Worm (Caenorhabditis elegans) whole organism, L4 larva: Measurements from ENCODE around the gene fbxb-104.
A peak's percentile ranks its signal among the peaks of the same experiment; 100 is the strongest.

ENCODE experiments used
- D1046.2 ChIP-seq: fragments of 200-800 bp; sonication (Bioruptor generic); IDR thresholded peaks from 2 replicates; pipeline ENCODE4 v1.3.6; 2022; ENCODE audit warnings: missing genetic modification characterization, missing compliant biosample characterization
- F10B5.3 ChIP-seq: sonication (generic microtip); optimal IDR thresholded peaks from 2 replicates; lab custom pipeline; 2016; ENCODE audit warnings: mild to moderate bottlenecking, missing genetic modification characterization, missing compliant biosample characterization
- F26F4.8 ChIP-seq: fragments of 200-800 bp; sonication (Bioruptor generic); conservative IDR thresholded peaks from 2 replicates; pipeline ENCODE4 v1.3.6; 2022; ENCODE audit warnings: missing genetic modification characterization, missing compliant biosample characterization
- F44E2.7 ChIP-seq: fragments of 200-800 bp; sonication (Bioruptor generic); IDR thresholded peaks from 2 replicates; pipeline ENCODE4 v2.1.2; 2022; ENCODE audit warnings: missing genetic modification characterization, missing compliant biosample characterization
- F49E8.2 ChIP-seq: sonication (generic microtip); optimal IDR thresholded peaks from 2 replicates; lab custom pipeline; 2016; ENCODE audit warnings: missing compliant biosample characterization, mild to moderate bottlenecking, missing genetic modification characterization, borderline replicate concordance
- T26A8.4 ChIP-seq: fragments of 200-800 bp; sonication (Bioruptor generic); IDR thresholded peaks from 2 replicates; pipeline ENCODE4 v1.3.6; 2022; ENCODE audit warnings: missing genetic modification characterization, missing compliant biosample characterization
- Y5F2A.4 ChIP-seq: fragments of 200-800 bp; sonication (Bioruptor generic); optimal IDR thresholded peaks from 2 replicates; lab custom pipeline; 2018; ENCODE audit warnings: mild to moderate bottlenecking, missing genetic modification characterization, missing compliant biosample characterization
- ZK546.5 ChIP-seq, 2 experiments: sonication (generic microtip); optimal IDR thresholded peaks; 2 replicates each; lab custom pipeline; 2017; ENCODE audit warnings: missing biosample characterization in 2 of 2, missing genetic modification characterization in 2 of 2
- arid-1 ChIP-seq: fragments of 200-800 bp; sonication (Bioruptor generic); conservative IDR thresholded peaks from 2 replicates; pipeline ENCODE4 v1.3.6; 2022; ENCODE audit warnings: missing genetic modification reagents, missing genetic modification characterization, missing compliant biosample characterization
- ceh-28 ChIP-seq: fragments of 150-350 bp; optimal IDR thresholded peaks from 2 replicates; lab custom pipeline; 2014; ENCODE audit warnings: missing biosample characterization, missing genetic modification reagents, missing genetic modification characterization
- ceh-32 ChIP-seq: sonication (generic microtip); optimal IDR thresholded peaks from 2 replicates; lab custom pipeline; 2016; ENCODE audit warnings: mild to moderate bottlenecking, missing genetic modification characterization, missing compliant biosample characterization; ENCODE audit not compliant: poor library complexity
- ceh-44 ChIP-seq: fragments of 200-800 bp; sonication (Bioruptor generic); IDR thresholded peaks from 2 replicates; pipeline ENCODE4 v1.3.6; 2022; ENCODE audit warnings: missing genetic modification reagents, missing genetic modification characterization, missing compliant biosample characterization
- cey-2 ChIP-seq: sonication (generic microtip); optimal IDR thresholded peaks from 3 replicates; lab custom pipeline; 2017; ENCODE audit warnings: missing genetic modification characterization, mild to moderate bottlenecking, missing compliant biosample characterization, antibody characterized with exemption, borderline replicate concordance; ENCODE audit not compliant: insufficient read depth
- daf-12 ChIP-seq: fragments of 150-350 bp; optimal IDR thresholded peaks from 2 replicates; lab custom pipeline; 2014; ENCODE audit warnings: missing biosample characterization, missing genetic modification reagents, missing genetic modification characterization
- hlh-30 ChIP-seq: sonication (generic microtip); optimal IDR thresholded peaks from 2 replicates; lab custom pipeline; 2017; ENCODE audit warnings: antibody characterized with exemption, mild to moderate bottlenecking, missing genetic modification characterization, missing compliant biosample characterization; ENCODE audit not compliant: insufficient read depth
- hmg-1.1 ChIP-seq: fragments of 200-800 bp; sonication (Bioruptor generic); IDR thresholded peaks from 2 replicates; pipeline ENCODE4 v1.3.6; 2022; ENCODE audit warnings: missing genetic modification reagents, missing genetic modification characterization, missing compliant biosample characterization
- jun-1 ChIP-seq: fragments of 150-350 bp; optimal IDR thresholded peaks from 2 replicates; lab custom pipeline; 2014; ENCODE audit warnings: missing biosample characterization, missing genetic modification reagents, missing genetic modification characterization
- lim-7 ChIP-seq: fragments of 200-800 bp; sonication (Bioruptor generic); IDR thresholded peaks from 2 replicates; pipeline ENCODE4 v1.3.6; 2022; ENCODE audit warnings: missing genetic modification characterization, missing compliant biosample characterization
- lin-13 ChIP-seq: fragments of 150-350 bp; optimal IDR thresholded peaks from 2 replicates; lab custom pipeline; 2014; ENCODE audit warnings: missing biosample characterization, missing genetic modification reagents, missing genetic modification characterization
- lin-15B ChIP-seq: fragments of 150-350 bp; sonication (generic microtip); optimal IDR thresholded peaks from 3 replicates; lab custom pipeline; 2014; ENCODE audit warnings: missing biosample characterization, missing genetic modification characterization
- lin-38 ChIP-seq: fragments of 200-800 bp; sonication (Bioruptor generic); IDR thresholded peaks from 2 replicates; pipeline ENCODE4 v1.3.6; 2022; ENCODE audit warnings: missing genetic modification reagents, missing genetic modification characterization, missing compliant biosample characterization
- lir-3 ChIP-seq: sonication (generic microtip); optimal IDR thresholded peaks from 2 replicates; lab custom pipeline; 2016; ENCODE audit warnings: mild to moderate bottlenecking, missing genetic modification characterization, missing compliant biosample characterization
- madf-5 ChIP-seq, 2 experiments: fragments of 200-800 bp; sonication (Bioruptor generic); IDR thresholded peaks; 2 replicates each; pipeline ENCODE4 v1.3.6; 2022; ENCODE audit warnings: missing compliant biosample characterization in 2 of 2, missing genetic modification characterization in 2 of 2
- mdt-29 ChIP-seq: fragments of 200-800 bp; sonication (Bioruptor generic); IDR thresholded peaks from 2 replicates; pipeline ENCODE4 v1.3.6; 2022; ENCODE audit warnings: missing genetic modification reagents, missing genetic modification characterization, missing compliant biosample characterization
- nhr-10 ChIP-seq: fragments of 150-350 bp; optimal IDR thresholded peaks from 2 replicates; lab custom pipeline; 2014; ENCODE audit warnings: missing biosample characterization, missing genetic modification characterization
- nhr-28 ChIP-seq: fragments of 150-350 bp; optimal IDR thresholded peaks from 2 replicates; lab custom pipeline; 2014; ENCODE audit warnings: missing biosample characterization, missing genetic modification characterization
- nhr-6 ChIP-seq: fragments of 150-350 bp; optimal IDR thresholded peaks from 2 replicates; lab custom pipeline; 2014; ENCODE audit warnings: missing biosample characterization, missing genetic modification characterization
- pha-4 ChIP-seq, 2 experiments: fragments of 150-350 bp in 1 of 2; fragments of 200-800 bp in 1 of 2; sonication (Bioruptor generic) in 1 of 2; IDR thresholded peaks in 1 of 2; optimal IDR thresholded peaks in 1 of 2; 2 replicates each; pipeline versions ENCODE4 v1.3.6 to Lab custom; 2014 to 2022; ENCODE audit warnings: missing genetic modification characterization in 2 of 2, missing genetic modification reagents in 2 of 2, missing biosample characterization in 1 of 2, missing compliant biosample characterization in 1 of 2
- pqm-1 ChIP-seq: sonication (generic microtip); optimal IDR thresholded peaks from 2 replicates; lab custom pipeline; 2017; ENCODE audit warnings: missing biosample characterization, missing genetic modification characterization
- skn-1 ChIP-seq: fragments of 150-350 bp; optimal IDR thresholded peaks from 2 replicates; lab custom pipeline; 2014; ENCODE audit warnings: missing biosample characterization, missing genetic modification characterization
- snpc-4 ChIP-seq: fragments of 150-350 bp; optimal IDR thresholded peaks from 2 replicates; lab custom pipeline; 2014; ENCODE audit warnings: missing biosample characterization, missing genetic modification characterization
- spr-3 ChIP-seq: fragments of 200-800 bp; sonication (Bioruptor generic); optimal IDR thresholded peaks from 2 replicates; lab custom pipeline; 2018; ENCODE audit warnings: mild to moderate bottlenecking, missing genetic modification characterization, missing compliant biosample characterization
- tag-97 ChIP-seq: fragments of 200-800 bp; sonication (Bioruptor generic); IDR thresholded peaks from 2 replicates; pipeline ENCODE4 v1.3.6; 2022; ENCODE audit warnings: missing genetic modification characterization, missing compliant biosample characterization
- tra-1 ChIP-seq: fragments of 200-800 bp; sonication (Bioruptor generic); IDR thresholded peaks from 2 replicates; pipeline ENCODE4 v1.3.6; 2022; ENCODE audit warnings: missing genetic modification reagents, missing genetic modification characterization, missing compliant biosample characterization
- vab-7 ChIP-seq: fragments of 200-800 bp; sonication (Bioruptor generic); IDR thresholded peaks from 2 replicates; pipeline ENCODE4 v1.3.6; 2022; ENCODE audit warnings: missing genetic modification reagents, missing genetic modification characterization, missing compliant biosample characterization
- zfp-2 ChIP-seq: sonication (generic microtip); optimal IDR thresholded peaks from 2 replicates; lab custom pipeline; 2016; ENCODE audit warnings: mild to moderate bottlenecking, missing genetic modification characterization, missing compliant biosample characterization
- zip-11 ChIP-seq: fragments of 200-800 bp; sonication (Bioruptor generic); IDR thresholded peaks from 2 replicates; pipeline ENCODE4 v1.3.6; 2022; ENCODE audit warnings: missing genetic modification characterization, missing compliant biosample characterization
- ztf-7 ChIP-seq: fragments of 150-350 bp; optimal IDR thresholded peaks from 2 replicates; lab custom pipeline; 2014; ENCODE audit warnings: missing biosample characterization, missing genetic modification characterization

The fbxb-104 gene

DNA sequence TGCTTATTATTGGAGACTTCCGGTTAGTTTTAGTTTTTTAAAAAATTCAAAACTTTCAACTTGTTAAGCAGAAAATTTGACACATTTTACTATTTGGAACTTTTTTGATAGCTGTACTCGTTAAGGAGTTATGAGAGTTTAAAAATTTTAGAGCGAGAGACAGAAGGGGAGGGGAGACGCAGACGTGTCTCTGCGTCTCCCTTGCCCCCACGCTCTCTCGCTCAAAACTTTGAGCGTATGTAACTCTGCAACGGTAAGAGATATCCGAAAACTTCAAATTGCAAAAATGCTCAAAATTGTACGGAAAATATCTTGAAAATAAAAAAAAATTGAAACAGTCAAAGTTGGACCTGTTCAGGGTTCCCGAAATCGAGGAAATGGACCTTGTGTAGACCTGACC lies 39.1 kb upstream of the fbxb-104 start:
- no peak for TF ChIP-seq F49E8.2
- no peak for TF ChIP-seq ceh-32 (tag; lab: Kevin White, UChicago)
- no peak for TF ChIP-seq daf-12
- no peak for TF ChIP-seq snpc-4 (tag; lab: Kevin White, UChicago)
- TF ChIP-seq nhr-6 (tag; lab: Kevin White, UChicago), result no peak
- TF ChIP-seq ceh-28, result no peak
- TF ChIP-seq zip-11 (GFP tag; lab: Robert Waterston, UW), result no peak
- TF ChIP-seq Y5F2A.4 (GFP tag; lab: Kevin White, UChicago), result no peak
- TF ChIP-seq F44E2.7, result no peak
- TF ChIP-seq mdt-29 (GFP tag; lab: Robert Waterston, UW), result no peak
- no peak for TF ChIP-seq pha-4 (GFP tag; IDR thresholded peaks at IDR 0.05; lab: Robert Waterston, UW)
- no peak for TF ChIP-seq pha-4 (tag; optimal IDR thresholded peaks at IDR 0.05; lab: Kevin White, UChicago)
- no peak for TF ChIP-seq skn-1 (tag; lab: Kevin White, UChicago)
- no peak for TF ChIP-seq nhr-10
- no peak for TF ChIP-seq F10B5.3
- TF ChIP-seq ceh-44 (GFP tag; lab: Robert Waterston, UW), result no peak
- no peak for TF ChIP-seq spr-3 (GFP tag; lab: Kevin White, UChicago)
- TF ChIP-seq lin-13 (GFP tag; lab: Kevin White, UChicago), result no peak
- no peak for TF ChIP-seq madf-5 (GFP tag; IDR thresholded peaks at IDR 0.05; lab: Robert Waterston, UW)

DNA sequence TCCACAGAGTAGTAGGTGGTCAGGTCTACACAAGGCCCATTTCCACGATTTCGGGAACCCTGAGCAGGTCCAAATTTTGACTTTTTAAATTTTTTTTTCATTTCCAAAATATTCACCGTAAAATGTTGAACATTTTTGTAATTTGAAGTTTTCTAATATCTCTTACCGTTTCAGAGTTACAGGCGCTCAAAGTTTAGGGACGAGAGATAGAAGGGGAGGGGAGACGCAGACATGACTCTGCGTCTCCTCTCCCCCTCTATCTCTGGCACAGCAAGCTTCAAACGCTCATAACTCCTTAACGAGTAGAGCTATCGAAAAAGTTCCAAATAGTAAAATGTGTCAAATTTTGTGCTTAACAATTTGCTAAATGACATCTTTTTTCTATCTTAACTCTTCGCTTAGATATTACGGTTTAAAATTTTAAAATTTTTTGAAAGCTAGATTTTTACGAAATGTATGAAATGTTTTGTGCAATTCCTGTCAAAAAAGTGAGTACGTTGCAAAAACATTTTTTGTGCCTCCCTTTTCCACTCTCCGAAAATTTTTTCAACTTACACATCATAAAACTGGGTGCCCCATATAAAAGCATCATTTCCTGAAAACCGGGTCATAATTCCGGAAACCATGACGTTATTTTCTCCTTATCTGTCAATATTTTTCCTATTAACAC lies 38.4 kb upstream of the fbxb-104 start, which contains the start of the genes Y49F6B.14 and clec-125:
TSS of gene Y49F6B.14 (minus strand) at position 101 of the 670 bp plus-strand sequence.
TSS of gene clec-125 (plus strand) at position 620 of the 670 bp plus-strand sequence.
- TF ChIP-seq arid-1 (GFP tag; lab: Robert Waterston, UW), result no peak
- no peak for TF ChIP-seq D1046.2
- no peak for TF ChIP-seq lim-7
- TF ChIP-seq, all 104 proteins: peak for 0

DNA sequence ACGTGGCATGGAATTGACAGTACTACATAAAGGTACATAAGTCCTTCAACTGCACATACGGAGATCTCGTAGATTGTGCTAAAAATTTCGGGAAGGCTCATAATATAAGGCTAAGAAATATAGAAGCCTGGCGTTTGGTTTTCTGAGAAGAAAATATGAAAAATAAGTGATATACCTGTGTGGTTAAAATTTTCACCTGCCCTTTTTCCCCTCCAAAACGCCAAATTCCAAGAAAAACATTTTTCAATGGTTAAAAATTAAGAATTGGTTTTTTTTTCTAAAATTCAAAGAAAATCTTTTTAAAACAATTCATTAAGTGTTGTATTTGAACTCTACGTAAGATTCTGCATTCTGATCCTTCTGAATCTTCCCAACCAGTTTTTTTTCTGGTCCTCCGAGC lies 37.6 kb upstream of the fbxb-104 start, which contains the start of gene srz-5:
TSS of gene srz-5 (minus strand) at position 101 of the 400 bp plus-strand sequence.
- TF ChIP-seq F26F4.8 (GFP tag; lab: Robert Waterston, UW), result no peak

DNA sequence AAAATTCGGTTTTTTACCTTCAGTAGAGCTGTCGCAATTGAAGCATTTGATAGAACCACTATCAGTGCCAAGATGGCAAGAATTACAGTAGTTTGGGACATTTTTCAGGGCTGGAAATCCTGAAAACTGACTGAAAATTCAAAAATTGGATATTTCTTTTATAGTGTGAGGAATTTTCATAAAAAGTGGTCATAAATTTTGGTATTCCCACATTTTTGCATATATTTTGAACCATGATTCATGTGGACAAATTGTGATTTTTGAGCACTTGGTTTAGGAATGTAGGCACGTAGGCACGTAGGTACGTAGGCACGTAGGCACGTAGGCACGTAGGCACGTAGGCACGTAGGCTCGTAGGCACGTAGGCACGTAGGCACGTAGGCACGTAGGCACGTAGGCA lies 35.2 kb upstream of the fbxb-104 start, which contains the start of gene Y49F6B.19:
TSS of gene Y49F6B.19 (minus strand) at position 101 of the 400 bp plus-strand sequence.
- TF ChIP-seq lin-13 (GFP tag; lab: Kevin White, UChicago) (no peak), zip-11 (GFP tag; lab: Robert Waterston, UW) (no peak), tra-1 (GFP tag; lab: Robert Waterston, UW) (0 out of 2 replicates have a peak, but pooled peaks have one; percentile 19)

DNA sequence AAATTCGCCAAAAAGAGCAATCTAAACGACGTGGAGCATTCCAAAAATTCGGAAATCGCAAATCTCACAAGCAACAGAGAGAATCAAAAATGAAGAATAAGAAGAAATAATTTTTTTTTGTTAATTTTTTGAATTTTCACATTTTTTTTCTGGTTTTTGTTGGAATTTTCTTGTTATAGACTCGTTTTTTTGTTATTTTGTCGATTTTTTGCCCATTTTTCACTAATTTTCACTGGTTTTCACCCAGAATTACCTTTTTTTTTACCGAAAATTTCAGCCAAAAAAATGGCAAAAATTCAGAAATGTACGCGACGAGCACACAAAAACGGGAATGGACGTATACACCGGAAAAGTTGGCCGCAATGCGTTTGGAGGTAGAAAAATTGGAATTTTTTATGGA lies 27.6 kb upstream of the fbxb-104 start, which contains the start of gene cyh-1:
TSS of gene cyh-1 (plus strand) at position 301 of the 400 bp plus-strand sequence.
- TF ChIP-seq lin-38 (0 out of 2 replicates have a peak, but pooled peaks have one; percentile 15), tag-97 (GFP tag; lab: Robert Waterston, UW) (no peak)

DNA sequence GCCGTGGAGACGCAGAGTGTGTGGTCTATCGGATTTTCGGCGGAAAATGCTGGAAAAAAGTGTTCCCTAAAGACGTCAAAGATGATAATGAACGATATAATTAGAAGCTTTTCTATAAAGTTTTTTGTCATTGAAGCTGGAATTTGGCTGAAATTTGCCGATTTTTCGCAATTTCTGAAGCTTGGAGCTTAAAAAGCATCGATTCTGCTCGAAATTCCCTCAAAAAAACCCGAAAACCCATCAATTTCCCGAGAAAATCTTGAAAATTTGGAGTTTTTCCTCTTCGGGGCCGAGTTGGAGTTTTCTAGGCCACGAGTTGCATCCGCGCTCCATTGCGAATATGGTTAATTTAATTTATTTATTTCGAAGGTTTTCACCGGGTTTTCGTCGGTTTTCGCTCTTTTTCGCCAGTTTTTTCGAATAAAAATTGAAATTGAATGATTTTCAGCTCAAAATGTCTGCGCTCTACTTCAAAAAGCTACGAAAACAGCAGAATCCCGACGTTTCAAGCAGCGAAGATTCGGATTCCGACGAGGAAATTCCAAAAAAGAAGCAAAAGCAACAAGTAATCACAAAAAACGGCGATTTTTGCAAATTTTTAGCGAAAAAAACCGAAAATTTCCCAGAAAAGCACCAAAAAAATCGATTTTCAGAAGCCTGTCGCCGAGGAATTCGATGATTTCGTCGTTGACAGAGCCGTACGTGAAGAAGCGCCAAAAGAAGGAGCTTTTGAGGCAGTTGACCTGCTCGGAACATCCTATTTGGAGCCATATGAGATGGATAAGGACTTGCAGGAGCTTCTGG lies 25.7 kb upstream of the fbxb-104 start, which contains the start of the genes col-71 and Y49F6B.2:
TSS of gene col-71 (minus strand) at position 51 of the 804 bp plus-strand sequence.
TSS of gene Y49F6B.2 (plus strand) at position 449 of the 804 bp plus-strand sequence.
- TF ChIP-seq hlh-30 (tag; lab: Kevin White, UChicago), result peak; percentile 22
- no peak for TF ChIP-seq zfp-2
- no peak for TF ChIP-seq jun-1 (tag; lab: Kevin White, UChicago)
- TF ChIP-seq ztf-7, result no peak
- TF ChIP-seq nhr-28, result peak; percentile 19
- TF ChIP-seq pqm-1 (tag; lab: Kevin White, UChicago), result no peak
- TF ChIP-seq cey-2 (tag; lab: Kevin White, UChicago), result no peak
- TF ChIP-seq F44E2.7, result no peak
- peak; percentile 98 for TF ChIP-seq lin-38
- TF ChIP-seq lin-15B (tag; lab: Kevin White, UChicago), result peak; percentile 40
- TF ChIP-seq hmg-1.1 (GFP tag; lab: Robert Waterston, UW), result 0 out of 2 replicates have a peak, but pooled peaks have one; percentile 36
- TF ChIP-seq ZK546.5 (tag; optimal IDR thresholded peaks at IDR 0.05; lab: Kevin White, UChicago), result no peak
- no peak for TF ChIP-seq lir-3 (tag; lab: Kevin White, UChicago)
- TF ChIP-seq T26A8.4 (GFP tag; lab: Robert Waterston, UW), result no peak
- peak; percentile 45 for TF ChIP-seq nhr-6 (tag; lab: Kevin White, UChicago)
- no peak for TF ChIP-seq vab-7
